Fruit fly (Drosophila melanogaster): ENCODE measurements around the gene CG42729.

DNA sequence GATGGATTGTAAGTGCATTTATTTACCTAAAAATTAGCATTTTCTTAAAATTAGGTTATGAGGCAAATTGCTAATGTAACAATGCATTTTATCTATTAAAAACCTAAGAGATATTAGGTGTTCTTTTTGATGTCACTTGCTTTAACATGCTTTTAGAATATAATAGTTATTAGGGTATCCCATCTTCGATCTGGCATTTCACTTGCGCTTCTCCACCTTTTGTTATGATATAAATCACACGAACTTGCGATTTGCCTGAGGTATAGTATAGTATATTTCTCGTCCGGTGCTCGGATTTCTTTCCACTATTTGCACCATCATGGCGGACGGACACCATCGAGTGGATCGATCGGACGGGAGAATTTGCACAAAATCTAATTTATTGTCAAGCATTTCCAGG is 2.8 kb upstream of the CG42729 start:
- TF ChIP-seq CG1792 (GFP tag; optimal IDR thresholded peaks at IDR 0.05) = no peak
- TF ChIP-seq repo (GFP tag; optimal IDR thresholded peaks at IDR 0.05) = no peak
- TF ChIP-seq CG17829 (tag; optimal IDR thresholded peaks at IDR 0.05) = no peak

All from whole organism, embryonic.